Worm (Caenorhabditis elegans) whole organism, early embryonic: Measurements from ENCODE around the gene fbxc-58.

Experiments
- B0310.2 ChIP-seq: sonication (generic microtip); optimal IDR thresholded peaks from 2 replicates; lab custom pipeline; 2016; ENCODE audit warnings: mild to moderate bottlenecking, missing genetic modification characterization, missing compliant biosample characterization
- ama-1 ChIP-seq: fragments of 150-350 bp; optimal IDR thresholded peaks from 2 replicates; lab custom pipeline; 2014
- ceh-36 ChIP-seq: sonication (generic microtip); optimal IDR thresholded peaks from 2 replicates; lab custom pipeline; 2016; ENCODE audit warnings: missing genetic modification characterization, inconsistent platforms, missing compliant biosample characterization
- flt-1 ChIP-seq: fragments of 200-800 bp; sonication (Bioruptor generic); IDR thresholded peaks from 2 replicates; pipeline ENCODE4 v1.3.6; 2022; ENCODE audit warnings: missing genetic modification characterization, missing compliant biosample characterization
- hmbx-1 ChIP-seq: sonication (generic microtip); optimal IDR thresholded peaks from 2 replicates; lab custom pipeline; 2016; ENCODE audit warnings: mild to moderate bottlenecking, missing genetic modification characterization, missing compliant biosample characterization
- hnd-1 ChIP-seq: sonication (generic microtip); optimal IDR thresholded peaks from 2 replicates; lab custom pipeline; 2016; ENCODE audit warnings: missing genetic modification characterization, missing compliant biosample characterization
- pes-1 ChIP-seq: fragments of 200-800 bp; sonication (Bioruptor generic); IDR thresholded peaks from 2 replicates; pipeline ENCODE4 v1.3.6; 2022; ENCODE audit warnings: missing genetic modification reagents, missing genetic modification characterization, missing compliant biosample characterization
- sea-1 ChIP-seq: fragments of 200-800 bp; sonication (Bioruptor generic); conservative IDR thresholded peaks from 2 replicates; pipeline ENCODE4 v1.3.6; 2022; ENCODE audit warnings: missing genetic modification characterization, missing compliant biosample characterization

ce11 chrIV:9401715-9402114 is 30.4 kb downstream of the fbxc-58 start, which contains the start of gene F56D5.6:
- TF ChIP-seq sea-1 (no peak), flt-1 (no peak), ama-1 (no peak), hmbx-1 (tag; lab: Kevin White, UChicago) (no peak), pes-1 (GFP tag; lab: Robert Waterston, UW) (no peak), ceh-36 (tag; lab: Kevin White, UChicago) (no peak), hnd-1 (tag; lab: Kevin White, UChicago) (no peak), B0310.2 (tag; lab: Kevin White, UChicago) (no peak)
